Fruit fly (Drosophila melanogaster): Measurements from ENCODE around the gene CG32448.

DNA sequence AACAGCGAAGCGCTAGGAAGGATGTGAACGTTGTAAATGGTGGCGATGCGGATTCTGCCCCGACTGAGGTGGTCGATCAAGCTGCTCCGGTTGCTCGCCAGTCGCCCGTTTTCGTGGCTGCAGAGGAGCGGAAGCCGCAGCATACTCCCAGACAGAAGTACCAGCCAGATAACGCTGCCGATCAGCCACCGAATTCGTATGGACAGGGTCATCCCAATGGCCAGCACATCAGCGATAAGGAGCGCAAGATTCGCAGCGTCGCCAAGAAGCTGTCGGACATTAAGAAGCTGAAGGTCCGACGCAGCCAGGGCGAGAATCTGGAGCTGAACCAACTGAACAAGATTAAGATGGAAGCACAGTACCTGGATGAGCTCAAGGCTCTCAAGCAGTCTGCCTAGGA, 1.1 kb downstream of the CG32448 start:
- TF ChIP-seq psq (optimal IDR thresholded peaks at IDR 0.05) (no peak), usp (GFP tag; optimal IDR thresholded peaks at IDR 0.05) (no peak), EcR (GFP tag; optimal IDR thresholded peaks at IDR 0.05) (no peak)

All from whole organism.